Worm (Caenorhabditis elegans) whole organism, midembryonic: ENCODE measurements around the gene C06A6.2.

Experiments used
- T22C8.4 ChIP-seq: fragments of 200-800 bp; sonication (Bioruptor generic); IDR thresholded peaks from 2 replicates; pipeline ENCODE4 v1.3.6; 2022; ENCODE audit warnings: missing genetic modification characterization, missing compliant biosample characterization
- cog-1 ChIP-seq: sonication (generic microtip); optimal IDR thresholded peaks from 2 replicates; lab custom pipeline; 2016; ENCODE audit warnings: missing genetic modification characterization, missing compliant biosample characterization
- flt-1 ChIP-seq: fragments of 200-800 bp; sonication (Bioruptor generic); IDR thresholded peaks from 2 replicates; pipeline ENCODE4 v1.3.6; 2022; ENCODE audit warnings: missing genetic modification characterization, missing compliant biosample characterization
- med-1 ChIP-seq: sonication (generic microtip); optimal IDR thresholded peaks from 2 replicates; lab custom pipeline; 2017; ENCODE audit warnings: missing genetic modification characterization, mild to moderate bottlenecking, missing compliant biosample characterization, antibody characterized with exemption, missing genetic modification reagents; ENCODE audit not compliant: insufficient read depth
- ref-1 ChIP-seq: fragments of 200-800 bp; sonication (Bioruptor generic); conservative IDR thresholded peaks from 2 replicates; pipeline ENCODE4 v1.3.6; 2022; ENCODE audit warnings: missing genetic modification reagents, missing genetic modification characterization, missing compliant biosample characterization
- ztf-23 ChIP-seq: fragments of 200-800 bp; sonication (Bioruptor generic); IDR thresholded peaks from 2 replicates; pipeline ENCODE4 v1.3.6; 2022; ENCODE audit warnings: missing genetic modification reagents, missing genetic modification characterization, missing compliant biosample characterization

DNA sequence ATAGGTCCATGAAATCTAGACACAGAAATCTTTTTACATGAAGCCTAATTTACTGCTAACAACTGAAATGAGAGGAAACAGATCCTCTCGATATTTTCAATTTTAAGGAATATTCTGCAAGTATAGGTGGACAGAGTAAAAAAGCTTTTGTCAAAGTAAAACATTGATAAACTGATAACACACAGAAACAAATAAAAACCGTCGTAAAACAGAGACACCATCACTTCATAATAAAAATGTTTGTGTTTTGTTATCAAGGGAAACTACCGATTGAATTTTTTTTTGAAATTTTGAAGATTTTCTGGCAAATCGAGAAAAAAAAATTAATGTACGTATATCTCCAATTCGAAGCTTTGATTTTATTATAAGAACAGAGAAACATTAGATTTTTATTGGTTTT, 34.7 kb downstream of the C06A6.2 start:
- TF ChIP-seq ztf-23 (GFP tag; lab: Robert Waterston, UW) (no peak), med-1 (GFP tag; lab: Kevin White, UChicago) (no peak), T22C8.4 (GFP tag; lab: Robert Waterston, UW) (no peak), flt-1 (no peak), ref-1 (no peak), cog-1 (tag; lab: Kevin White, UChicago) (no peak)
